Fruit fly (Drosophila melanogaster) whole organism, embryonic: ENCODE results near the gene CG17283.

Source experiments
- Ada2b ChIP-seq: fragments of 200-800 bp; sonication (Bioruptor generic); IDR thresholded peaks from 2 replicates; pipeline ENCODE4 v1.3.6; 2022; ENCODE audit warnings: missing biosample characterization, missing genetic modification characterization
- CG10147 ChIP-seq: fragments of 200-800 bp; sonication (Bioruptor generic); optimal IDR thresholded peaks from 2 replicates; lab custom pipeline; 2019; ENCODE audit warnings: missing biosample characterization, mild to moderate bottlenecking, missing genetic modification characterization, moderate library complexity
- CG1024 ChIP-seq: fragments of 200-800 bp; sonication (Bioruptor generic); IDR thresholded peaks from 2 replicates; pipeline ENCODE4 v1.3.6; 2022; ENCODE audit warnings: missing biosample characterization, missing genetic modification characterization
- CG10979 ChIP-seq: fragments of 200-800 bp; sonication (Bioruptor generic); optimal IDR thresholded peaks from 2 replicates; lab custom pipeline; 2018; ENCODE audit warnings: missing biosample characterization, mild to moderate bottlenecking, missing genetic modification characterization, moderate library complexity
- CG11398 ChIP-seq: fragments of 200-800 bp; sonication (Bioruptor generic); optimal IDR thresholded peaks from 2 replicates; lab custom pipeline; 2016; ENCODE audit warnings: missing biosample characterization, missing genetic modification characterization
- CG11560 ChIP-seq: fragments of 200-800 bp; sonication (Bioruptor generic); IDR thresholded peaks from 3 replicates; pipeline ENCODE4 v1.3.6; 2022; ENCODE audit warnings: missing biosample characterization, missing genetic modification characterization
- CG15601 ChIP-seq: fragments of 200-800 bp; sonication (Bioruptor generic); optimal IDR thresholded peaks from 3 replicates; lab custom pipeline; 2019; ENCODE audit warnings: missing biosample characterization, mild to moderate bottlenecking, missing genetic modification characterization, moderate library complexity
- CG2889 ChIP-seq: fragments of 200-800 bp; sonication (Bioruptor generic); IDR thresholded peaks from 3 replicates; pipeline ENCODE4 v1.3.6; 2022; ENCODE audit warnings: missing biosample characterization, missing genetic modification characterization
- CG3065 ChIP-seq: fragments of 200-800 bp; sonication (Bioruptor generic); optimal IDR thresholded peaks from 2 replicates; lab custom pipeline; 2016; ENCODE audit warnings: missing biosample characterization, missing genetic modification characterization
- CG34224 ChIP-seq: fragments of 200-800 bp; sonication (Bioruptor generic); IDR thresholded peaks from 3 replicates; pipeline ENCODE4 v1.3.6; 2022; ENCODE audit warnings: missing biosample characterization, missing genetic modification characterization; ENCODE audit not compliant: partially characterized antibody
- CG4360 ChIP-seq: fragments of 200-800 bp; sonication (Bioruptor generic); IDR thresholded peaks from 2 replicates; pipeline ENCODE4 v1.3.6; 2022; ENCODE audit warnings: missing biosample characterization, missing genetic modification characterization
- CG4404 ChIP-seq: fragments of 200-800 bp; sonication (Bioruptor generic); IDR thresholded peaks from 2 replicates; pipeline ENCODE4 v1.3.6; 2022; ENCODE audit warnings: missing biosample characterization, missing genetic modification characterization
- CG4424 ChIP-seq: fragments of 200-800 bp; sonication (Bioruptor generic); optimal IDR thresholded peaks from 3 replicates; lab custom pipeline; 2016; ENCODE audit warnings: missing biosample characterization, missing genetic modification characterization
- CG4617 ChIP-seq: fragments of 200-800 bp; sonication (Bioruptor generic); optimal IDR thresholded peaks from 3 replicates; lab custom pipeline; 2016; ENCODE audit warnings: missing biosample characterization, missing genetic modification characterization, borderline replicate concordance
- CG4854 ChIP-seq: fragments of 200-800 bp; sonication (Bioruptor generic); optimal IDR thresholded peaks from 2 replicates; lab custom pipeline; 2016; ENCODE audit warnings: missing biosample characterization, missing genetic modification characterization, inconsistent platforms
- CG5245 ChIP-seq: fragments of 200-800 bp; sonication (Bioruptor generic); optimal IDR thresholded peaks from 3 replicates; lab custom pipeline; 2016; ENCODE audit warnings: missing biosample characterization, missing genetic modification characterization
- CG6854 ChIP-seq: fragments of 200-800 bp; sonication (Bioruptor generic); optimal IDR thresholded peaks from 3 replicates; lab custom pipeline; 2017; ENCODE audit warnings: missing biosample characterization, mild to moderate bottlenecking, missing genetic modification characterization
- CG7372 ChIP-seq: fragments of 200-800 bp; sonication (Bioruptor generic); IDR thresholded peaks from 2 replicates; pipeline ENCODE4 v1.3.6; 2022; ENCODE audit warnings: missing biosample characterization, missing genetic modification characterization
- CG7745 ChIP-seq: fragments of 200-800 bp; sonication (Bioruptor generic); optimal IDR thresholded peaks from 2 replicates; lab custom pipeline; 2018; ENCODE audit warnings: missing biosample characterization, mild to moderate bottlenecking, missing genetic modification characterization, moderate library complexity
- CG7839 ChIP-seq: fragments of 200-800 bp; sonication (Bioruptor generic); optimal IDR thresholded peaks from 3 replicates; lab custom pipeline; 2018; ENCODE audit warnings: missing biosample characterization, mild to moderate bottlenecking, missing genetic modification characterization, moderate library complexity
- CG7987 ChIP-seq: fragments of 200-800 bp; sonication (Bioruptor generic); optimal IDR thresholded peaks from 2 replicates; lab custom pipeline; 2018; ENCODE audit warnings: missing biosample characterization, mild to moderate bottlenecking, missing genetic modification characterization, moderate library complexity
- CG8281 ChIP-seq: fragments of 200-800 bp; sonication (Bioruptor generic); optimal IDR thresholded peaks from 2 replicates; lab custom pipeline; 2018; ENCODE audit warnings: missing biosample characterization, mild to moderate bottlenecking, missing genetic modification characterization, moderate library complexity
- Deaf1 ChIP-seq: fragments of 200-800 bp; optimal IDR thresholded peaks from 3 replicates; lab custom pipeline; 2019; ENCODE audit warnings: missing biosample characterization, mild to moderate bottlenecking, missing genetic modification characterization, moderate library complexity
- Dfd ChIP-seq, 2 experiments: fragments of >200 bp; optimal IDR thresholded peaks; 2 replicates each; lab custom pipeline; 2017; ENCODE audit warnings: missing biosample characterization in 2 of 2, missing genetic modification characterization in 2 of 2
- Doc3 ChIP-seq: fragments of 200-800 bp; sonication (Bioruptor generic); IDR thresholded peaks from 3 replicates; pipeline ENCODE4 v1.3.6; 2022; ENCODE audit warnings: missing biosample characterization, missing genetic modification characterization; ENCODE audit not compliant: partially characterized antibody
- Elba2 ChIP-seq: fragments of 200-800 bp; sonication (Bioruptor generic); optimal IDR thresholded peaks from 3 replicates; lab custom pipeline; 2016; ENCODE audit warnings: missing biosample characterization, missing genetic modification characterization
- Mrtf ChIP-seq: fragments of 200-800 bp; sonication (Bioruptor generic); IDR thresholded peaks from 3 replicates; pipeline ENCODE4 v1.3.6; 2022; ENCODE audit warnings: missing biosample characterization, missing genetic modification characterization
- NC2β ChIP-seq: fragments of 200-800 bp; sonication (Bioruptor generic); optimal IDR thresholded peaks from 2 replicates; lab custom pipeline; 2016; ENCODE audit warnings: missing biosample characterization, missing genetic modification characterization
- Ptx1 ChIP-seq: fragments of 200-800 bp; sonication (Bioruptor generic); IDR thresholded peaks from 2 replicates; pipeline ENCODE4 v1.3.6; 2022; ENCODE audit warnings: missing biosample characterization, missing genetic modification characterization
- Sox100B ChIP-seq: fragments of 200-800 bp; sonication (Bioruptor generic); optimal IDR thresholded peaks from 3 replicates; lab custom pipeline; 2018; ENCODE audit warnings: missing biosample characterization, mild to moderate bottlenecking, missing genetic modification characterization
- Sry-β ChIP-seq: fragments of 200-800 bp; sonication (Bioruptor generic); optimal IDR thresholded peaks from 2 replicates; lab custom pipeline; 2018; ENCODE audit warnings: missing biosample characterization, mild to moderate bottlenecking, missing genetic modification characterization, moderate library complexity
- Ssrp ChIP-seq: fragments of 200-800 bp; sonication (Bioruptor generic); optimal IDR thresholded peaks from 2 replicates; lab custom pipeline; 2018; ENCODE audit warnings: missing biosample characterization, mild to moderate bottlenecking, missing genetic modification characterization, moderate library complexity
- Usf ChIP-seq: fragments of 200-800 bp; sonication (Bioruptor generic); optimal IDR thresholded peaks from 2 replicates; lab custom pipeline; 2017; ENCODE audit warnings: missing genotype, missing biosample characterization, missing genetic modification characterization
- amos ChIP-seq: fragments of 200-800 bp; sonication (Bioruptor generic); IDR thresholded peaks from 2 replicates; pipeline ENCODE4 v1.3.6; 2022; ENCODE audit warnings: missing biosample characterization, missing genetic modification characterization; ENCODE audit not compliant: partially characterized antibody
- bsh ChIP-seq, 2 experiments: fragments of 200-800 bp; sonication (Bioruptor generic); optimal IDR thresholded peaks; 2 replicates each; lab custom pipeline; 2017 to 2018; ENCODE audit warnings: mild to moderate bottlenecking in 2 of 2, missing biosample characterization in 2 of 2, missing genetic modification characterization in 2 of 2, moderate library complexity in 1 of 2
- cg ChIP-seq: fragments of 200-800 bp; sonication (Bioruptor generic); optimal IDR thresholded peaks from 3 replicates; lab custom pipeline; 2019; ENCODE audit warnings: missing biosample characterization, mild to moderate bottlenecking, missing genetic modification characterization, moderate library complexity
- crp ChIP-seq, 2 experiments: fragments of 200-800 bp; sonication (Bioruptor generic); optimal IDR thresholded peaks; 2 replicates in 1 of 2; 3 replicates in 1 of 2; lab custom pipeline; 2017; ENCODE audit warnings: missing biosample characterization in 2 of 2, missing genetic modification characterization in 2 of 2, mild to moderate bottlenecking in 1 of 2, moderate library complexity in 1 of 2
- en ChIP-seq: fragments of 200-800 bp; sonication (Bioruptor generic); optimal IDR thresholded peaks from 2 replicates; lab custom pipeline; 2016; ENCODE audit warnings: missing biosample characterization, missing genetic modification characterization
- h ChIP-seq: fragments of >200 bp; optimal IDR thresholded peaks from 2 replicates; lab custom pipeline; 2017
- hth ChIP-seq: fragments of >200 bp; optimal IDR thresholded peaks from 2 replicates; lab custom pipeline; 2017; ENCODE audit warnings: inconsistent platforms
- mam ChIP-seq: fragments of 200-800 bp; sonication (Bioruptor generic); optimal IDR thresholded peaks from 3 replicates; lab custom pipeline; 2016; ENCODE audit warnings: missing biosample characterization, missing genetic modification characterization
- nom ChIP-seq: fragments of 200-800 bp; sonication (Bioruptor generic); optimal IDR thresholded peaks from 2 replicates; lab custom pipeline; 2017; ENCODE audit warnings: missing biosample characterization, missing genetic modification characterization, mild to moderate bottlenecking, moderate library complexity, missing genetic modification reagents
- rib ChIP-seq: fragments of 200-800 bp; sonication (Bioruptor generic); IDR thresholded peaks from 2 replicates; pipeline ENCODE4 v1.3.6; 2022; ENCODE audit warnings: missing biosample characterization, missing genetic modification characterization
- seq ChIP-seq: fragments of 200-800 bp; sonication (Bioruptor generic); IDR thresholded peaks from 2 replicates; pipeline ENCODE4 v1.3.6; 2022; ENCODE audit warnings: missing biosample characterization, missing genetic modification characterization
- so ChIP-seq: fragments of 200-800 bp; sonication (Bioruptor generic); IDR thresholded peaks from 3 replicates; pipeline ENCODE4 v1.3.6; 2022; ENCODE audit warnings: missing biosample characterization, missing genetic modification characterization
- sqz ChIP-seq: fragments of 200-800 bp; sonication (Bioruptor generic); optimal IDR thresholded peaks from 3 replicates; lab custom pipeline; 2018; ENCODE audit warnings: missing biosample characterization, mild to moderate bottlenecking, missing genetic modification characterization
- tgo ChIP-seq: fragments of 200-800 bp; sonication (Bioruptor generic); IDR thresholded peaks from 3 replicates; pipeline ENCODE4 v1.3.6; 2022; ENCODE audit warnings: missing biosample characterization, missing genetic modification characterization
- z ChIP-seq: fragments of 200-800 bp; sonication (Bioruptor generic); IDR thresholded peaks from 3 replicates; pipeline ENCODE4 v1.3.6; 2022; ENCODE audit warnings: missing biosample characterization, missing genetic modification characterization
- zf30C ChIP-seq: fragments of 200-800 bp; sonication (Bioruptor generic); optimal IDR thresholded peaks from 3 replicates; lab custom pipeline; 2018; ENCODE audit warnings: missing biosample characterization, mild to moderate bottlenecking, missing genetic modification characterization

CG17283 gene

DNA sequence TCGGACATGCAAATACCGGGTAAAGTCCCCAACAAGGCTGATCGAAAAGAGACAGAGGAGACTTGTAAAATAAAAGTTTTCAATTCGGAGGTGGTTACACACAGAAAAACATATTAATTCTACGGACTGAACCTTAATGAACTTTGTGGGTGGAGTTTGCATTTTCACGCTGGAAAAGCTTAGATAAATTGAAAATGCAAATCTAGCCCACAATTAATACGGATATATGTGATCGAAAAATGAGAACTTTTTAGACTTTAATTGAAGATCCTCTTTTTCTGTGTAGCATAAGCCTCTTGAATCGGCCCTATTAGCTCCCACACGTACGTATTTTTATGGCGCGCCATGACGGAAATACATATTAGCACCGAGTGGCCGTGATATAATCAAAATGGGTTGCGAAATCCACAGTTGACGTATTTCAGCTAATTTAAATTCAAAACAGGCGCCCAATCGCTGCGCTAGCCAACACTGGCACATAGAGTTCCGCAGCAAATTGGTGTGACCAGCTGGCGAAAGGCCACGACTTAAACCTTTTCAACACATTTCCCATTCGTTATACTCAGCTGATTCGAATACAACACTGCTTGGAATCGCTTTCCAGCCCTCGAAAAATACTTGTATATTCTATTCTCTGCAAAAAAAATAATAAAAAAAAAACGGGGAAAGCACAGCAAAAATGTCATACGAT lies 22.2 kb upstream of the CG17283 start (continued):
- TF ChIP-seq CG15601 (tag; lab: Kevin White, UChicago) (peak; percentile 51), CG34224 (GFP tag; lab: Robert Waterston, UW) (peak; percentile 40; the same call in 1 of the 3 replicates), nom (peak; percentile 47), Ssrp (tag; lab: Kevin White, UChicago) (no peak), CG10979 (tag; lab: Kevin White, UChicago) (peak; percentile 4), CG2889 (GFP tag; lab: Robert Waterston, UW) (no peak), Ada2b (peak; percentile 72), CG4360 (peak; percentile 24; the same call in 1 of the 2 replicates), Usf (peak; percentile 37), Ptx1 (GFP tag; lab: Robert Waterston, UW) (peak; percentile 58; the same call in 1 of the 2 replicates), Dfd (GFP tag; optimal IDR thresholded peaks at IDR 0.05; lab: Kevin White, UChicago) (no peak), CG4854 (GFP tag; lab: Kevin White, UChicago) (peak; percentile 19), NC2β (GFP tag; lab: Kevin White, UChicago) (peak; percentile 31), mam (GFP tag; lab: Kevin White, UChicago) (peak; percentile 84), crp (GFP tag; optimal IDR thresholded peaks at IDR 0.05; lab: Kevin White, UChicago) (peak; percentile 91 to 99), tgo (GFP tag; lab: Robert Waterston, UW) (peak; percentile 71; the same call in 2 of the 3 replicates), CG11560 (tag; lab: Robert Waterston, UW) (no peak), CG4617 (GFP tag; lab: Kevin White, UChicago) (peak; percentile 54), rib (0 out of 2 replicates have a peak, but pooled peaks have one; percentile 49), CG6854 (GFP tag; lab: Kevin White, UChicago) (peak; percentile 60), CG10147 (GFP tag; lab: Kevin White, UChicago) (no peak), CG7372 (GFP tag; lab: Robert Waterston, UW) (peak; percentile 31; the same call in 1 of the 2 replicates), seq (peak; percentile 68), CG11398 (GFP tag; lab: Kevin White, UChicago) (peak; percentile 16), CG8281 (no peak), CG1024 (GFP tag; lab: Robert Waterston, UW) (no peak), Deaf1 (tag; lab: Kevin White, UChicago) (peak; percentile 18), CG7745 (tag; lab: Kevin White, UChicago) (no peak), h (lab: Kevin White, UChicago) (no peak), CG4424 (GFP tag; lab: Kevin White, UChicago) (peak; percentile 22), zf30C (no peak), Elba2 (GFP tag; lab: Kevin White, UChicago) (peak; percentile 34), z (GFP tag; lab: Robert Waterston, UW) (no peak), CG5245 (peak; percentile 35), CG4404 (GFP tag; lab: Robert Waterston, UW) (peak; percentile 39; the same call in 1 of the 2 replicates), Mrtf (GFP tag; lab: Robert Waterston, UW) (peak; percentile 62; the same call in 2 of the 3 replicates), CG3065 (GFP tag; lab: Kevin White, UChicago) (no peak), CG7987 (GFP tag; lab: Kevin White, UChicago) (peak; percentile 65), Sox100B (GFP tag; lab: Kevin White, UChicago) (peak; percentile 33), CG7839 (peak; percentile 48), Doc3 (GFP tag; lab: Robert Waterston, UW) (no peak), amos (GFP tag; lab: Robert Waterston, UW) (peak; percentile 56), cg (GFP tag; lab: Kevin White, UChicago) (no peak), so (GFP tag; lab: Robert Waterston, UW) (no peak), Sry-β (no peak), hth (lab: Kevin White, UChicago) (no peak), sqz (GFP tag; lab: Kevin White, UChicago) (peak; percentile 93), bsh (GFP tag; optimal IDR thresholded peaks at IDR 0.05; lab: Kevin White, UChicago) (peak in 1 of 2 experiments; percentile 33), en (no peak)
